Worm (Caenorhabditis elegans) whole organism, early embryonic: ENCODE data around the gene H14E04.3.

Experiments used
- B0310.2 ChIP-seq: sonication (generic microtip); optimal IDR thresholded peaks from 2 replicates; lab custom pipeline; 2016; ENCODE audit warnings: mild to moderate bottlenecking, missing genetic modification characterization, missing compliant biosample characterization
- F13C5.2 ChIP-seq: sonication (generic microtip); optimal IDR thresholded peaks from 2 replicates; lab custom pipeline; 2017; ENCODE audit warnings: mild to moderate bottlenecking, missing genetic modification characterization, inconsistent platforms, missing compliant biosample characterization
- aly-1 ChIP-seq: sonication (generic microtip); optimal IDR thresholded peaks from 2 replicates; lab custom pipeline; 2016; ENCODE audit warnings: missing genetic modification characterization, missing compliant biosample characterization
- ama-1 ChIP-seq: fragments of 150-350 bp; optimal IDR thresholded peaks from 2 replicates; lab custom pipeline; 2014
- ceh-13 ChIP-seq: fragments of 200-800 bp; sonication (Bioruptor generic); optimal IDR thresholded peaks from 2 replicates; lab custom pipeline; 2018; ENCODE audit warnings: mild to moderate bottlenecking, missing genetic modification characterization, missing compliant biosample characterization
- ceh-36 ChIP-seq: sonication (generic microtip); optimal IDR thresholded peaks from 2 replicates; lab custom pipeline; 2016; ENCODE audit warnings: missing genetic modification characterization, inconsistent platforms, missing compliant biosample characterization
- ets-7 ChIP-seq: sonication (generic microtip); optimal IDR thresholded peaks from 2 replicates; lab custom pipeline; 2016; ENCODE audit warnings: missing genotype, missing genetic modification characterization, missing compliant biosample characterization
- flt-1 ChIP-seq: fragments of 200-800 bp; sonication (Bioruptor generic); IDR thresholded peaks from 2 replicates; pipeline ENCODE4 v1.3.6; 2022; ENCODE audit warnings: missing genetic modification characterization, missing compliant biosample characterization
- hmbx-1 ChIP-seq: sonication (generic microtip); optimal IDR thresholded peaks from 2 replicates; lab custom pipeline; 2016; ENCODE audit warnings: mild to moderate bottlenecking, missing genetic modification characterization, missing compliant biosample characterization
- hmg-4 ChIP-seq: fragments of 200-800 bp; sonication (Bioruptor generic); optimal IDR thresholded peaks from 2 replicates; lab custom pipeline; 2018; ENCODE audit warnings: mild to moderate bottlenecking, missing genetic modification characterization, missing compliant biosample characterization
- hnd-1 ChIP-seq: sonication (generic microtip); optimal IDR thresholded peaks from 2 replicates; lab custom pipeline; 2016; ENCODE audit warnings: missing genetic modification characterization, missing compliant biosample characterization
- pes-1 ChIP-seq: fragments of 200-800 bp; sonication (Bioruptor generic); IDR thresholded peaks from 2 replicates; pipeline ENCODE4 v1.3.6; 2022; ENCODE audit warnings: missing genetic modification reagents, missing genetic modification characterization, missing compliant biosample characterization
- scrt-1 ChIP-seq: fragments of 200-800 bp; sonication (Bioruptor generic); IDR thresholded peaks from 2 replicates; pipeline ENCODE4 v1.3.6; 2022; ENCODE audit warnings: missing genetic modification characterization, missing compliant biosample characterization
- sea-1 ChIP-seq: fragments of 200-800 bp; sonication (Bioruptor generic); conservative IDR thresholded peaks from 2 replicates; pipeline ENCODE4 v1.3.6; 2022; ENCODE audit warnings: missing genetic modification characterization, missing compliant biosample characterization
- tbx-11 ChIP-seq: fragments of 200-800 bp; sonication (Bioruptor generic); IDR thresholded peaks from 2 replicates; pipeline ENCODE4 v1.3.6; 2022; ENCODE audit warnings: missing genetic modification characterization, missing compliant biosample characterization
- tbx-37 ChIP-seq: fragments of 200-800 bp; sonication (Bioruptor generic); conservative IDR thresholded peaks from 2 replicates; pipeline ENCODE4 v1.3.6; 2022; ENCODE audit warnings: missing genetic modification reagents, missing genetic modification characterization, missing compliant biosample characterization
- tra-4 ChIP-seq: sonication (generic microtip); optimal IDR thresholded peaks from 2 replicates; lab custom pipeline; 2017; ENCODE audit warnings: missing genetic modification characterization, missing compliant biosample characterization

The H14E04.3 gene

ce11 chrIII:2418981-2419380 lies 32.6 kb upstream of the H14E04.3 start:
- no peak for TF ChIP-seq hmbx-1 (tag; lab: Kevin White, UChicago)
- TF ChIP-seq tbx-11, result no peak
- TF ChIP-seq tra-4, result no peak
- no peak for TF ChIP-seq ceh-13 (GFP tag; lab: Kevin White, UChicago)
- TF ChIP-seq ceh-36 (tag; lab: Kevin White, UChicago), result no peak
- TF ChIP-seq scrt-1 (GFP tag; lab: Robert Waterston, UW), result no peak
- no peak for TF ChIP-seq sea-1 (GFP tag; lab: Robert Waterston, UW)
- TF ChIP-seq ama-1, result no peak
- no peak for TF ChIP-seq pes-1 (GFP tag; lab: Robert Waterston, UW)
- TF ChIP-seq B0310.2 (tag; lab: Kevin White, UChicago), result no peak
- TF ChIP-seq flt-1 (GFP tag; lab: Robert Waterston, UW), result no peak
- no peak for TF ChIP-seq hmg-4
- no peak for TF ChIP-seq tbx-37
- no peak for TF ChIP-seq F13C5.2 (tag; lab: Kevin White, UChicago)

- TF ChIP-seq hmg-4 (no peak), flt-1 (GFP tag; lab: Robert Waterston, UW) (0 out of 2 replicates have a peak, but pooled peaks have one; percentile 19), ets-7 (no peak), scrt-1 (GFP tag; lab: Robert Waterston, UW) (no peak), tbx-11 (no peak), F13C5.2 (tag; lab: Kevin White, UChicago) (peak; percentile 45), ceh-13 (GFP tag; lab: Kevin White, UChicago) (no peak), aly-1 (tag; lab: Kevin White, UChicago) (no peak)
Measured at ce11 chrIII:2418159-2418658, 31.8 kb upstream of the H14E04.3 start, which contains the start of the genes W04B5.5 and W04B5.3. Gene W04B5.5 (minus strand): TSS chrIII:2418209. Gene W04B5.3 (plus strand): TSS chrIII:2418514.

- TF ChIP-seq ceh-36 (tag; lab: Kevin White, UChicago) (no peak), hmg-4 (no peak), hnd-1 (no peak), aly-1 (tag; lab: Kevin White, UChicago) (no peak), tbx-11 (no peak), sea-1 (GFP tag; lab: Robert Waterston, UW) (no peak), B0310.2 (tag; lab: Kevin White, UChicago) (no peak), F13C5.2 (tag; lab: Kevin White, UChicago) (no peak), hmbx-1 (tag; lab: Kevin White, UChicago) (no peak), scrt-1 (GFP tag; lab: Robert Waterston, UW) (no peak), ama-1 (no peak), tbx-37 (no peak), ceh-13 (GFP tag; lab: Kevin White, UChicago) (no peak), ets-7 (no peak), tra-4 (no peak), flt-1 (GFP tag; lab: Robert Waterston, UW) (no peak), pes-1 (GFP tag; lab: Robert Waterston, UW) (no peak)
Measured at ce11 chrIII:2410925-2411450, 24.6 kb upstream of the H14E04.3 start, which contains the start of gene mrpl-30. Gene mrpl-30 (minus strand): TSS chrIII:2410975.

ce11 chrIII:2401126-2402123 lies 15.0 kb upstream of the H14E04.3 start, which contains the start of the genes cic-1 and strm-1:
Gene cic-1 (minus strand): TSS chrIII:2401221.
Gene strm-1 (plus strand): TSS chrIII:2402070.
- no peak for TF ChIP-seq aly-1 (tag; lab: Kevin White, UChicago)
- no peak for TF ChIP-seq ets-7
- TF ChIP-seq sea-1 (GFP tag; lab: Robert Waterston, UW), result no peak
- TF ChIP-seq F13C5.2 (tag; lab: Kevin White, UChicago), result no peak
- no peak for TF ChIP-seq ceh-36 (tag; lab: Kevin White, UChicago)
- no peak for TF ChIP-seq pes-1 (GFP tag; lab: Robert Waterston, UW)
- TF ChIP-seq ceh-13 (GFP tag; lab: Kevin White, UChicago), result no peak
- TF ChIP-seq tbx-11, result no peak
- no peak for TF ChIP-seq hmbx-1 (tag; lab: Kevin White, UChicago)
- TF ChIP-seq hnd-1, result no peak
- TF ChIP-seq hmg-4, result no peak
- TF ChIP-seq B0310.2 (tag; lab: Kevin White, UChicago), result no peak
- TF ChIP-seq flt-1 (GFP tag; lab: Robert Waterston, UW), result no peak
- TF ChIP-seq ama-1, result no peak
- no peak for TF ChIP-seq tbx-37

ce11 chrIII:2393666-2394154 lies 7.3 kb upstream of the H14E04.3 start:
- TF ChIP-seq tra-4 (no peak), ceh-36 (tag; lab: Kevin White, UChicago) (no peak), hnd-1 (no peak), sea-1 (GFP tag; lab: Robert Waterston, UW) (no peak), ceh-13 (GFP tag; lab: Kevin White, UChicago) (no peak), tbx-37 (no peak), F13C5.2 (tag; lab: Kevin White, UChicago) (no peak), ets-7 (no peak), scrt-1 (GFP tag; lab: Robert Waterston, UW) (no peak)

ce11 chrIII:2391704-2392103 lies 5.3 kb upstream of the H14E04.3 start:
- TF ChIP-seq tbx-11, result no peak
- TF ChIP-seq sea-1 (GFP tag; lab: Robert Waterston, UW), result no peak
- TF ChIP-seq tbx-37, result no peak
- no peak for TF ChIP-seq pes-1 (GFP tag; lab: Robert Waterston, UW)
- TF ChIP-seq ceh-36 (tag; lab: Kevin White, UChicago), result no peak
- no peak for TF ChIP-seq B0310.2 (tag; lab: Kevin White, UChicago)
- TF ChIP-seq aly-1 (tag; lab: Kevin White, UChicago), result no peak
- TF ChIP-seq F13C5.2 (tag; lab: Kevin White, UChicago), result no peak
- TF ChIP-seq flt-1 (GFP tag; lab: Robert Waterston, UW), result no peak
- no peak for TF ChIP-seq scrt-1 (GFP tag; lab: Robert Waterston, UW)
- no peak for TF ChIP-seq hmbx-1 (tag; lab: Kevin White, UChicago)
